Worm (Caenorhabditis elegans) whole organism, L1 larva: ENCODE data around the gene inx-1.
A peak's percentile ranks its signal among the peaks of the same experiment; 100 is the strongest.

Source experiments
- C04F5.9 ChIP-seq: sonication (generic microtip); optimal IDR thresholded peaks from 2 replicates; lab custom pipeline; 2016; ENCODE audit warnings: missing genetic modification characterization, missing compliant biosample characterization
- C34B4.2 ChIP-seq: sonication (generic microtip); optimal IDR thresholded peaks from 2 replicates; lab custom pipeline; 2017; ENCODE audit warnings: mild to moderate bottlenecking, missing genetic modification characterization, missing compliant biosample characterization
- F16B12.6 ChIP-seq: fragments of 150-350 bp; optimal IDR thresholded peaks from 2 replicates; lab custom pipeline; 2014; ENCODE audit warnings: missing biosample characterization, missing genetic modification characterization
- aha-1 ChIP-seq: fragments of 150-350 bp; optimal IDR thresholded peaks from 2 replicates; lab custom pipeline; 2014; ENCODE audit warnings: missing biosample characterization, missing genetic modification characterization
- alr-1 ChIP-seq: fragments of 200-800 bp; sonication (Bioruptor generic); optimal IDR thresholded peaks from 2 replicates; lab custom pipeline; 2018; ENCODE audit warnings: borderline replicate concordance, mild to moderate bottlenecking, missing genetic modification characterization, missing compliant biosample characterization
- aly-2 ChIP-seq: fragments of 150-350 bp; optimal IDR thresholded peaks from 2 replicates; lab custom pipeline; 2014; ENCODE audit warnings: missing biosample characterization, missing genetic modification characterization
- ama-1 ChIP-seq: fragments of 150-350 bp; optimal IDR thresholded peaks from 2 replicates; lab custom pipeline; 2014
- blmp-1 ChIP-seq: fragments of 150-350 bp; optimal IDR thresholded peaks from 2 replicates; lab custom pipeline; 2014; ENCODE audit warnings: missing biosample characterization, missing genetic modification characterization
- ceh-82 ChIP-seq, 3 experiments: fragments of 150-350 bp in 1 of 3; sonication (generic microtip) in 2 of 3; optimal IDR thresholded peaks; 2 replicates each; lab custom pipeline; 2014 to 2017; ENCODE audit warnings: missing biosample characterization in 3 of 3, missing genetic modification characterization in 3 of 3
- ceh-90 ChIP-seq: sonication (generic microtip); optimal IDR thresholded peaks from 2 replicates; lab custom pipeline; 2016; ENCODE audit warnings: missing genetic modification characterization, missing compliant biosample characterization
- ces-1 ChIP-seq: fragments of 150-350 bp; optimal IDR thresholded peaks from 2 replicates; lab custom pipeline; 2014; ENCODE audit warnings: missing biosample characterization, missing genetic modification reagents, missing genetic modification characterization
- dpl-1 ChIP-seq, 3 experiments: fragments of 150-350 bp in 2 of 3; sonication (generic microtip) in 1 of 3; optimal IDR thresholded peaks; 2 replicates each; lab custom pipeline; 2014 to 2017; ENCODE audit warnings: missing biosample characterization in 3 of 3, missing genetic modification characterization in 3 of 3, missing genetic modification reagents in 3 of 3
- dsc-1 ChIP-seq: sonication (generic microtip); optimal IDR thresholded peaks from 2 replicates; lab custom pipeline; 2016; ENCODE audit warnings: mild to moderate bottlenecking, missing genetic modification characterization, missing compliant biosample characterization
- efl-1 ChIP-seq, 4 experiments: fragments of 150-350 bp; optimal IDR thresholded peaks in 3 of 4; peaks in 1 of 4; 1 replicate in 1 of 4; 2 replicates in 3 of 4; lab custom pipeline; 2014; ENCODE audit warnings: missing biosample characterization in 2 of 4, missing genetic modification characterization in 2 of 4, missing genetic modification reagents in 2 of 4
- egl-13 ChIP-seq: sonication (generic microtip); optimal IDR thresholded peaks from 2 replicates; lab custom pipeline; 2016; ENCODE audit warnings: missing genotype, missing genetic modification reagents, missing genetic modification characterization, missing compliant biosample characterization
- fkh-10 ChIP-seq: sonication (generic microtip); optimal IDR thresholded peaks from 2 replicates; lab custom pipeline; 2017; ENCODE audit warnings: missing biosample characterization, missing genetic modification reagents, missing genetic modification characterization
- fkh-4 ChIP-seq: sonication (generic microtip); optimal IDR thresholded peaks from 2 replicates; lab custom pipeline; 2016; ENCODE audit warnings: missing compliant biosample characterization, missing genetic modification characterization, borderline replicate concordance
- grh-1 ChIP-seq: fragments of 200-800 bp; sonication (Bioruptor generic); IDR thresholded peaks from 2 replicates; pipeline ENCODE4 v1.3.6; 2022; ENCODE audit warnings: missing genetic modification reagents, missing genetic modification characterization, missing compliant biosample characterization
- hlh-4 ChIP-seq: sonication (generic microtip); optimal IDR thresholded peaks from 2 replicates; lab custom pipeline; 2016; ENCODE audit warnings: mild to moderate bottlenecking, missing genetic modification characterization, missing compliant biosample characterization
- jun-1 ChIP-seq: fragments of 150-350 bp; optimal IDR thresholded peaks from 2 replicates; lab custom pipeline; 2014; ENCODE audit warnings: missing biosample characterization, missing genetic modification reagents, missing genetic modification characterization
- lin-14 ChIP-seq: fragments of 200-800 bp; sonication (Bioruptor generic); optimal IDR thresholded peaks from 2 replicates; lab custom pipeline; 2018; ENCODE audit warnings: mild to moderate bottlenecking, missing genetic modification characterization, moderate library complexity, missing compliant biosample characterization
- lin-39 ChIP-seq: fragments of 150-350 bp; optimal IDR thresholded peaks from 2 replicates; lab custom pipeline; 2014; ENCODE audit warnings: missing biosample characterization, missing genetic modification reagents, missing genetic modification characterization
- lsy-2 ChIP-seq, 2 experiments: fragments of 150-350 bp; optimal IDR thresholded peaks; 2 replicates each; lab custom pipeline; 2014; ENCODE audit warnings: missing biosample characterization in 2 of 2, missing genetic modification characterization in 2 of 2
- mdl-1 ChIP-seq, 2 experiments: fragments of 150-350 bp; optimal IDR thresholded peaks; 2 replicates each; lab custom pipeline; 2014 to 2017; ENCODE audit warnings: missing biosample characterization in 2 of 2, missing genetic modification characterization in 2 of 2, inconsistent platforms in 1 of 2
- nhr-12 ChIP-seq: sonication (generic microtip); optimal IDR thresholded peaks from 2 replicates; lab custom pipeline; 2017; ENCODE audit warnings: missing biosample characterization, missing genetic modification characterization
- nhr-19 ChIP-seq: fragments of 200-800 bp; sonication (Bioruptor generic); conservative IDR thresholded peaks from 2 replicates; pipeline ENCODE4 v1.3.6; 2022; ENCODE audit warnings: missing genetic modification characterization, missing compliant biosample characterization
- nhr-28 ChIP-seq: fragments of 150-350 bp; optimal IDR thresholded peaks from 2 replicates; lab custom pipeline; 2014; ENCODE audit warnings: missing biosample characterization, missing genetic modification characterization
- nhr-71 ChIP-seq: sonication (generic microtip); optimal IDR thresholded peaks from 2 replicates; lab custom pipeline; 2016; ENCODE audit warnings: mild to moderate bottlenecking, missing genetic modification characterization, moderate library complexity, missing compliant biosample characterization
- nhr-76 ChIP-seq: sonication (generic microtip); optimal IDR thresholded peaks from 2 replicates; lab custom pipeline; 2017; ENCODE audit warnings: missing biosample characterization, missing genetic modification characterization
- nhr-77 ChIP-seq: fragments of 150-350 bp; optimal IDR thresholded peaks from 2 replicates; lab custom pipeline; 2014; ENCODE audit warnings: missing biosample characterization, missing genetic modification characterization
- nhr-84 ChIP-seq: sonication (generic microtip); optimal IDR thresholded peaks from 2 replicates; lab custom pipeline; 2017; ENCODE audit warnings: missing biosample characterization, missing genetic modification characterization
- nhr-85 ChIP-seq: sonication (generic microtip); peaks from one replicate; lab custom pipeline; 2016; ENCODE audit warnings: missing genetic modification characterization, inconsistent platforms, missing compliant biosample characterization
- pax-3 ChIP-seq: fragments of 200-800 bp; sonication (Bioruptor generic); optimal IDR thresholded peaks from 2 replicates; lab custom pipeline; 2018; ENCODE audit warnings: mild to moderate bottlenecking, missing genetic modification characterization, moderate library complexity, missing compliant biosample characterization
- rnt-1 ChIP-seq: sonication (generic microtip); optimal IDR thresholded peaks from 2 replicates; lab custom pipeline; 2016; ENCODE audit warnings: mild to moderate bottlenecking, missing genetic modification characterization, moderate library complexity, missing compliant biosample characterization
- snpc-4 ChIP-seq: fragments of 150-350 bp; optimal IDR thresholded peaks from 2 replicates; lab custom pipeline; 2014; ENCODE audit warnings: missing biosample characterization, missing genetic modification characterization
- sox-4 ChIP-seq: sonication (generic microtip); optimal IDR thresholded peaks from 2 replicates; lab custom pipeline; 2016; ENCODE audit warnings: missing genetic modification characterization, missing compliant biosample characterization
- sptf-1 ChIP-seq: fragments of 150-350 bp; optimal IDR thresholded peaks from 2 replicates; lab custom pipeline; 2014; ENCODE audit warnings: missing biosample characterization, missing genetic modification characterization
- tbx-2 ChIP-seq: sonication (generic microtip); optimal IDR thresholded peaks from 2 replicates; lab custom pipeline; 2016; ENCODE audit warnings: missing genetic modification characterization, missing compliant biosample characterization
- tlp-1 ChIP-seq: fragments of 150-350 bp; optimal IDR thresholded peaks from 2 replicates; lab custom pipeline; 2014; ENCODE audit warnings: missing biosample characterization, missing genetic modification characterization
- unc-130 ChIP-seq: fragments of 150-350 bp; optimal IDR thresholded peaks from 2 replicates; lab custom pipeline; 2017; ENCODE audit warnings: missing biosample characterization, missing genetic modification characterization, inconsistent platforms
- unc-86 ChIP-seq: sonication (generic microtip); optimal IDR thresholded peaks from 2 replicates; lab custom pipeline; 2016; ENCODE audit warnings: missing genetic modification characterization, missing compliant biosample characterization
- zag-1 ChIP-seq: fragments of 150-350 bp; optimal IDR thresholded peaks from 2 replicates; lab custom pipeline; 2014; ENCODE audit warnings: missing biosample characterization, missing genetic modification characterization
- zip-4 ChIP-seq: fragments of 200-800 bp; sonication (Bioruptor generic); optimal IDR thresholded peaks from 2 replicates; lab custom pipeline; 2018; ENCODE audit warnings: mild to moderate bottlenecking, missing genetic modification characterization, moderate library complexity, missing compliant biosample characterization

Gene inx-1

ce11 chrX:6991427-6991826 is 35.2 kb upstream of the inx-1 start, which contains the start of gene ugt-57:
ugt-57 (plus strand) TSS chrX:6991727.
- TF ChIP-seq aly-2 (tag; lab: Kevin White, UChicago) = no peak
- TF ChIP-seq nhr-85 (tag; lab: Kevin White, UChicago) = no peak
- no peak for TF ChIP-seq nhr-84
- no peak for TF ChIP-seq nhr-12 (tag; lab: Kevin White, UChicago)
- no peak for TF ChIP-seq fkh-10 (GFP tag; lab: Kevin White, UChicago)
- no peak for TF ChIP-seq hlh-4 (tag; lab: Kevin White, UChicago)
- no peak for TF ChIP-seq snpc-4
- no peak for TF ChIP-seq ama-1 (lab: Kevin White, UChicago)
- TF ChIP-seq egl-13 (tag; lab: Kevin White, UChicago) = no peak
- no peak for TF ChIP-seq C34B4.2 (tag; lab: Kevin White, UChicago)
- TF ChIP-seq ceh-90 (tag; lab: Kevin White, UChicago) = no peak
- no peak for TF ChIP-seq nhr-77 (tag; lab: Kevin White, UChicago)
- TF ChIP-seq tlp-1 (tag; lab: Kevin White, UChicago) = no peak
- no peak for TF ChIP-seq dpl-1 (GFP tag; optimal IDR thresholded peaks at IDR 0.05; lab: Kevin White, UChicago)
- TF ChIP-seq nhr-71 = no peak
- no peak for TF ChIP-seq C04F5.9
- TF ChIP-seq lin-14 (GFP tag; lab: Kevin White, UChicago) = no peak

- no peak for TF ChIP-seq snpc-4
- no peak for TF ChIP-seq sox-4 (tag; lab: Kevin White, UChicago)
- no peak for TF ChIP-seq unc-86 (tag; lab: Kevin White, UChicago)
Observed at ce11 chrX:6989342-6989741, 33.1 kb upstream of the inx-1 start, which contains the start of gene F01E11.18. F01E11.18 (plus strand) TSS chrX:6989642.

- TF ChIP-seq nhr-28 (tag; lab: Kevin White, UChicago) (no peak), aha-1 (no peak), grh-1 (GFP tag; lab: Robert Waterston, UW) (no peak), dsc-1 (tag; lab: Kevin White, UChicago) (peak; percentile 80), lin-14 (GFP tag; lab: Kevin White, UChicago) (no peak), sptf-1 (tag; lab: Kevin White, UChicago) (no peak), lsy-2 (tag; optimal IDR thresholded peaks at IDR 0.05; lab: Kevin White, UChicago) (no peak), nhr-76 (tag; lab: Kevin White, UChicago) (no peak), nhr-71 (no peak)
- TF ChIP-seq, all 84 proteins: peak for 1
Observed at ce11 chrX:6988212-6988611, 32.0 kb upstream of the inx-1 start.

ce11 chrX:6971301-6971700 is 15.1 kb upstream of the inx-1 start:
- TF ChIP-seq C04F5.9 (no peak), ceh-82 (tag; optimal IDR thresholded peaks at IDR 0.05; lab: Kevin White, UChicago) (peak in 1 of 3 experiments; percentile 19), nhr-85 (tag; lab: Kevin White, UChicago) (no peak), lin-14 (GFP tag; lab: Kevin White, UChicago) (peak; percentile 69), fkh-10 (GFP tag; lab: Kevin White, UChicago) (no peak), efl-1 (optimal IDR thresholded peaks at IDR 0.05; lab: Kevin White, UChicago) (no peak), efl-1 (GFP tag; optimal IDR thresholded peaks at IDR 0.05 in 1 of 2; lab: Kevin White, UChicago) (peak in 1 of 2 experiments; percentile 83), tbx-2 (no peak)

- TF ChIP-seq fkh-4 = no peak
- TF ChIP-seq lin-14 (GFP tag; lab: Kevin White, UChicago) = peak; percentile 30
- TF ChIP-seq, all 84 proteins: peak for 1
Observed at ce11 chrX:6970134-6970533, 13.9 kb upstream of the inx-1 start.

- no peak for TF ChIP-seq tlp-1 (tag; lab: Kevin White, UChicago)
- TF ChIP-seq alr-1 (tag; lab: Kevin White, UChicago) = no peak
- no peak for TF ChIP-seq unc-130 (tag; lab: Kevin White, UChicago)
- TF ChIP-seq efl-1 (optimal IDR thresholded peaks at IDR 0.05; lab: Kevin White, UChicago) = no peak
- TF ChIP-seq efl-1 (GFP tag; optimal IDR thresholded peaks at IDR 0.05 in 1 of 2; lab: Kevin White, UChicago) = peak in 1 of 2 experiments; percentile 49
- TF ChIP-seq lin-39 = no peak
- no peak for TF ChIP-seq ces-1 (GFP tag; lab: Kevin White, UChicago)
- TF ChIP-seq nhr-19 = no peak
- no peak for TF ChIP-seq mdl-1 (tag; optimal IDR thresholded peaks at IDR 0.05; lab: Kevin White, UChicago)
- TF ChIP-seq zip-4 (GFP tag; lab: Kevin White, UChicago) = no peak
- TF ChIP-seq nhr-85 (tag; lab: Kevin White, UChicago) = no peak
- no peak for TF ChIP-seq blmp-1 (tag; lab: Kevin White, UChicago)
- TF ChIP-seq pax-3 (tag; lab: Kevin White, UChicago) = peak; percentile 32
- no peak for TF ChIP-seq jun-1
- TF ChIP-seq F16B12.6 (tag; lab: Kevin White, UChicago) = no peak
- no peak for TF ChIP-seq fkh-10 (GFP tag; lab: Kevin White, UChicago)
- TF ChIP-seq sptf-1 (tag; lab: Kevin White, UChicago) = no peak
- no peak for TF ChIP-seq zag-1 (tag; lab: Kevin White, UChicago)
- TF ChIP-seq rnt-1 (tag; lab: Kevin White, UChicago) = no peak
Observed at ce11 chrX:6968553-6968952, 12.4 kb upstream of the inx-1 start.
